Fruit fly (Drosophila melanogaster) Kc167 (cell line): ENCODE results near the gene PIP82.

Experiments used
- Sin3A ChIP-seq: fragments of >200 bp; optimal IDR thresholded peaks from 2 replicates; lab custom pipeline; 2018; ENCODE audit warnings: missing external identifiers
- h ChIP-seq: fragments of >200 bp; optimal IDR thresholded peaks from 3 replicates; lab custom pipeline; 2018; ENCODE audit warnings: missing external identifiers
- psq ChIP-seq: fragments of >200 bp; optimal IDR thresholded peaks from 2 replicates; lab custom pipeline; 2017; ENCODE audit warnings: missing external identifiers

DNA sequence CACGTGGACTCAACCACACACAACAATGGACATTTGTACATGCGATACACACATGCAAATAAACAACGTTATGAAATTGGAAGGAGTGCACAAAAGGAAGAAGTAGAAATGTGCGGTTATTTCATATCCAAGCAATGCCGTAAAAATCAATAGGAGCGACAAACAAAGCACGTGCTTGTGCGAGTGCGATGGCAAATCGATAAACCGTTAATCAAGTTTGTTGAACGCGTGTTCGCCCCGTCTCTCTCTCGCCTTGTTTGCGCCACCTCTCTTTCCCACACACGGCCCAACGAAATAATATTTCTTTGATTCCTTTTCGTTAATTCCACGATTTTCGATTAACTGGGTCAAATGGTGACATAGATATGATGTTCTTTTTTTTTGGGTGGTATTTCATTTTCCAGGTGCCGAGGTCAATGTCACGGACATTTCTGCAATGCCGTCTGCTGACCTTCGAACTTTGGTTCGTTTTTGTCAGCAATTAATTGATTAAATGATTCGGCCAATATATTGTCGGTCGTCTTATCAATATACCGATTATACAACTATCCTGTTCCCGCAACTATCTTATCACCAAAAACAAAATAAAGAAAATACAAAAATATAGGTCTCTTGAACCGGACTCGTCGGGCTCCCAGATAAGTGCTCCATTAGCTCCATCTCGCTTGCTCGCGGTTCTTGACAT is 39.1 kb downstream of the PIP82 start:
- no peak for TF ChIP-seq psq (lab: Kevin White, UChicago)
- TF ChIP-seq h (lab: Kevin White, UChicago): no peak
- no peak for TF ChIP-seq Sin3A (lab: Kevin White, UChicago)
